Fruit fly (Drosophila melanogaster): ENCODE results near the gene CG31683.

The CG31683 gene

dm6 chr2L:20429458-20429857 is 20.3 kb downstream of the CG31683 start:
- TF ChIP-seq Crg-1 (GFP tag; optimal IDR thresholded peaks at IDR 0.05) = no peak
- TF ChIP-seq CG1620 (GFP tag; optimal IDR thresholded peaks at IDR 0.05) = no peak
- TF ChIP-seq CG7045 (GFP tag; optimal IDR thresholded peaks at IDR 0.05) = no peak
- peak; percentile 68 for TF ChIP-seq kay (GFP tag; ENCODE audit: borderline replicate concordance)
- no peak for TF ChIP-seq cnc (optimal IDR thresholded peaks at IDR 0.05)

dm6 chr2L:20428756-20429408 is 20.9 kb downstream of the CG31683 start:
- TF ChIP-seq CG7101 (tag; optimal IDR thresholded peaks at IDR 0.05) (peak; percentile 47), bab1 (GFP tag; optimal IDR thresholded peaks at IDR 0.05) (peak; percentile 62), Hr96 (GFP tag; optimal IDR thresholded peaks at IDR 0.05) (no peak), CG7045 (GFP tag; optimal IDR thresholded peaks at IDR 0.05) (peak; percentile 26), toe (GFP tag; optimal IDR thresholded peaks at IDR 0.05) (no peak), CG11617 (GFP tag; optimal IDR thresholded peaks at IDR 0.05) (peak; percentile 59), Mnt (GFP tag; optimal IDR thresholded peaks at IDR 0.05) (peak; percentile 72), ovo (GFP tag; optimal IDR thresholded peaks at IDR 0.05) (no peak), pad (GFP tag; optimal IDR thresholded peaks at IDR 0.05) (peak; percentile 26), kay (GFP tag; ENCODE audit: borderline replicate concordance) (no peak), cic (GFP tag; optimal IDR thresholded peaks at IDR 0.05) (peak; percentile 61), Clk (GFP tag; optimal IDR thresholded peaks at IDR 0.05) (no peak), CG5204 (GFP tag; optimal IDR thresholded peaks at IDR 0.05) (no peak), cnc (optimal IDR thresholded peaks at IDR 0.05) (no peak), CG33017 (tag; optimal IDR thresholded peaks at IDR 0.05) (peak; percentile 7), tj (GFP tag; optimal IDR thresholded peaks at IDR 0.05) (peak; percentile 23), CG1620 (GFP tag; optimal IDR thresholded peaks at IDR 0.05) (no peak), CG12768 (GFP tag; optimal IDR thresholded peaks at IDR 0.05) (no peak), Crg-1 (GFP tag; optimal IDR thresholded peaks at IDR 0.05) (no peak), CG14711 (tag; optimal IDR thresholded peaks at IDR 0.05) (no peak)

- TF ChIP-seq CG11617 (GFP tag; optimal IDR thresholded peaks at IDR 0.05) (no peak), CG5204 (GFP tag; optimal IDR thresholded peaks at IDR 0.05) (no peak), tj (GFP tag; optimal IDR thresholded peaks at IDR 0.05) (no peak), Clk (GFP tag; optimal IDR thresholded peaks at IDR 0.05) (no peak), bab1 (GFP tag; optimal IDR thresholded peaks at IDR 0.05) (no peak), Hr96 (GFP tag; optimal IDR thresholded peaks at IDR 0.05) (no peak), Crg-1 (GFP tag; optimal IDR thresholded peaks at IDR 0.05) (no peak), CG33017 (tag; optimal IDR thresholded peaks at IDR 0.05) (no peak), ovo (GFP tag; optimal IDR thresholded peaks at IDR 0.05) (no peak), toe (GFP tag; optimal IDR thresholded peaks at IDR 0.05) (no peak), pad (GFP tag; optimal IDR thresholded peaks at IDR 0.05) (no peak), Mnt (GFP tag; optimal IDR thresholded peaks at IDR 0.05) (no peak), cic (GFP tag; optimal IDR thresholded peaks at IDR 0.05) (no peak), CG12768 (GFP tag; optimal IDR thresholded peaks at IDR 0.05) (no peak)
Observed at dm6 chr2L:20428382-20428755, 21.4 kb downstream of the CG31683 start.

- TF ChIP-seq CG7045 (GFP tag; optimal IDR thresholded peaks at IDR 0.05) = no peak
- TF ChIP-seq cnc (optimal IDR thresholded peaks at IDR 0.05) = no peak
- TF ChIP-seq cic (GFP tag; optimal IDR thresholded peaks at IDR 0.05) = no peak
- TF ChIP-seq CG7101 (tag; optimal IDR thresholded peaks at IDR 0.05) = no peak
- no peak for TF ChIP-seq CG33017 (tag; optimal IDR thresholded peaks at IDR 0.05)
- TF ChIP-seq CG1620 (GFP tag; optimal IDR thresholded peaks at IDR 0.05) = no peak
- no peak for TF ChIP-seq Hr96 (GFP tag; optimal IDR thresholded peaks at IDR 0.05)
- TF ChIP-seq toe (GFP tag; optimal IDR thresholded peaks at IDR 0.05) = no peak
- TF ChIP-seq bab1 (GFP tag; optimal IDR thresholded peaks at IDR 0.05) = no peak
- no peak for TF ChIP-seq pad (GFP tag; optimal IDR thresholded peaks at IDR 0.05)
- no peak for TF ChIP-seq CG14711 (tag; optimal IDR thresholded peaks at IDR 0.05)
- TF ChIP-seq Mnt (GFP tag; optimal IDR thresholded peaks at IDR 0.05) = no peak
Observed at dm6 chr2L:20427401-20427800, 22.4 kb downstream of the CG31683 start.

dm6 chr2L:20425854-20426396 is 23.8 kb downstream of the CG31683 start, which contains the start of gene CG31688:
CG31688 (plus strand) TSS chr2L:20426199.
- TF ChIP-seq CG14711 (tag; optimal IDR thresholded peaks at IDR 0.05) = no peak
- peak; percentile 14 for TF ChIP-seq cic (GFP tag; optimal IDR thresholded peaks at IDR 0.05)

- TF ChIP-seq kay (GFP tag; ENCODE audit: borderline replicate concordance) = no peak
- TF ChIP-seq pad (GFP tag; optimal IDR thresholded peaks at IDR 0.05) = no peak
- TF ChIP-seq ovo (GFP tag; optimal IDR thresholded peaks at IDR 0.05) = no peak
- TF ChIP-seq CG5204 (GFP tag; optimal IDR thresholded peaks at IDR 0.05) = no peak
- TF ChIP-seq CG12768 (GFP tag; optimal IDR thresholded peaks at IDR 0.05) = no peak
- no peak for TF ChIP-seq bab1 (GFP tag; optimal IDR thresholded peaks at IDR 0.05)
- no peak for TF ChIP-seq cic (GFP tag; optimal IDR thresholded peaks at IDR 0.05)
- no peak for TF ChIP-seq CG33017 (tag; optimal IDR thresholded peaks at IDR 0.05)
- no peak for TF ChIP-seq Clk (GFP tag; optimal IDR thresholded peaks at IDR 0.05)
- TF ChIP-seq CG14711 (tag; optimal IDR thresholded peaks at IDR 0.05) = no peak
- TF ChIP-seq CG1620 (GFP tag; optimal IDR thresholded peaks at IDR 0.05) = no peak
- TF ChIP-seq cnc (optimal IDR thresholded peaks at IDR 0.05) = no peak
- TF ChIP-seq tj (GFP tag; optimal IDR thresholded peaks at IDR 0.05) = no peak
- no peak for TF ChIP-seq toe (GFP tag; optimal IDR thresholded peaks at IDR 0.05)
- no peak for TF ChIP-seq CG11617 (GFP tag; optimal IDR thresholded peaks at IDR 0.05)
Observed at dm6 chr2L:20424560-20424959, 25.2 kb downstream of the CG31683 start, which contains the start of gene CG15130. CG15130 (minus strand) TSS chr2L:20424660.

All from whole organism, adult.